Fruit fly (Drosophila melanogaster) whole organism, embryonic: ENCODE measurements around the gene brm.

Experiments used
- Antp ChIP-seq: fragments of 200-800 bp; sonication (Bioruptor generic); optimal IDR thresholded peaks from 3 replicates; lab custom pipeline; 2016; ENCODE audit warnings: missing biosample characterization, missing genetic modification characterization
- CG10462 ChIP-seq: fragments of 200-800 bp; sonication (Bioruptor generic); optimal IDR thresholded peaks from 2 replicates; lab custom pipeline; 2016; ENCODE audit warnings: missing biosample characterization, missing genetic modification characterization
- CG10959 ChIP-seq: fragments of 200-800 bp; sonication (Bioruptor generic); IDR thresholded peaks from 2 replicates; pipeline ENCODE4 v1.3.6; 2022; ENCODE audit warnings: missing biosample characterization, missing genetic modification characterization
- CG11093 ChIP-seq: fragments of 200-800 bp; sonication (Bioruptor generic); IDR thresholded peaks from 3 replicates; pipeline ENCODE4 v1.3.6; 2022; ENCODE audit warnings: missing biosample characterization, missing genetic modification characterization
- CG11695 ChIP-seq: fragments of 200-800 bp; sonication (Bioruptor generic); IDR thresholded peaks from 3 replicates; pipeline ENCODE4 v1.3.6; 2022; ENCODE audit warnings: missing biosample characterization, missing genetic modification characterization
- CG13624 ChIP-seq: fragments of 200-800 bp; sonication (Bioruptor generic); optimal IDR thresholded peaks from 2 replicates; lab custom pipeline; 2016; ENCODE audit warnings: missing biosample characterization, missing genetic modification characterization
- CG14441 ChIP-seq: fragments of 200-800 bp; sonication (Bioruptor generic); IDR thresholded peaks from 2 replicates; pipeline ENCODE4 v1.3.6; 2022; ENCODE audit warnings: missing biosample characterization, missing genetic modification characterization
- CG15011 ChIP-seq: fragments of 200-800 bp; sonication (Bioruptor generic); optimal IDR thresholded peaks from 3 replicates; lab custom pipeline; 2018; ENCODE audit warnings: missing biosample characterization, mild to moderate bottlenecking, missing genetic modification characterization
- CG16815 ChIP-seq: fragments of 200-800 bp; sonication (Bioruptor generic); optimal IDR thresholded peaks from 3 replicates; lab custom pipeline; 2017; ENCODE audit warnings: missing biosample characterization, mild to moderate bottlenecking, missing genetic modification characterization
- CG32532 ChIP-seq: fragments of 200-800 bp; sonication (Bioruptor generic); IDR thresholded peaks from 2 replicates; pipeline ENCODE4 v1.3.6; 2022; ENCODE audit warnings: missing biosample characterization, missing genetic modification characterization
- CG4424 ChIP-seq: fragments of 200-800 bp; sonication (Bioruptor generic); optimal IDR thresholded peaks from 3 replicates; lab custom pipeline; 2016; ENCODE audit warnings: missing biosample characterization, missing genetic modification characterization
- CG6272 ChIP-seq: fragments of 200-800 bp; sonication (Bioruptor generic); IDR thresholded peaks from 2 replicates; pipeline ENCODE4 v1.3.6; 2022; ENCODE audit warnings: missing biosample characterization, missing genetic modification characterization
- CG7839 ChIP-seq: fragments of 200-800 bp; sonication (Bioruptor generic); optimal IDR thresholded peaks from 3 replicates; lab custom pipeline; 2018; ENCODE audit warnings: missing biosample characterization, mild to moderate bottlenecking, missing genetic modification characterization, moderate library complexity
- CG7928 ChIP-seq: fragments of 200-800 bp; sonication (Bioruptor generic); optimal IDR thresholded peaks from 2 replicates; lab custom pipeline; 2017; ENCODE audit warnings: missing biosample characterization, mild to moderate bottlenecking, missing genetic modification characterization
- CG8089 ChIP-seq: fragments of 200-800 bp; sonication (Bioruptor generic); optimal IDR thresholded peaks from 3 replicates; lab custom pipeline; 2016; ENCODE audit warnings: missing biosample characterization, missing genetic modification characterization
- CG8944 ChIP-seq: fragments of 200-800 bp; sonication (Bioruptor generic); optimal IDR thresholded peaks from 3 replicates; lab custom pipeline; 2016; ENCODE audit warnings: missing biosample characterization, missing genetic modification characterization
- CG9437 ChIP-seq: fragments of 200-800 bp; sonication (Bioruptor generic); optimal IDR thresholded peaks from 2 replicates; lab custom pipeline; 2018; ENCODE audit warnings: missing biosample characterization, mild to moderate bottlenecking, missing genetic modification characterization
- CkIIα-i1 ChIP-seq: fragments of 200-800 bp; sonication (Bioruptor generic); IDR thresholded peaks from 2 replicates; pipeline ENCODE4 v1.3.6; 2022; ENCODE audit warnings: missing biosample characterization, missing genetic modification characterization
- CoRest ChIP-seq: fragments of 200-800 bp; sonication (Bioruptor generic); optimal IDR thresholded peaks from 3 replicates; lab custom pipeline; 2018; ENCODE audit warnings: missing biosample characterization, mild to moderate bottlenecking, missing genetic modification characterization, moderate library complexity
- Doc2 ChIP-seq: fragments of 200-800 bp; sonication (Bioruptor generic); IDR thresholded peaks from 2 replicates; pipeline ENCODE4 v1.3.6; 2022; ENCODE audit warnings: missing biosample characterization, missing genetic modification characterization
- E2f1 ChIP-seq: fragments of 200-800 bp; sonication (Bioruptor generic); IDR thresholded peaks from 2 replicates; pipeline ENCODE4 v1.3.6; 2022; ENCODE audit warnings: missing biosample characterization, missing genetic modification characterization
- GATAe ChIP-seq: fragments of 200-800 bp; sonication (Bioruptor generic); conservative IDR thresholded peaks from 2 replicates; pipeline ENCODE4 v1.3.6; 2022; ENCODE audit warnings: missing biosample characterization, missing genetic modification characterization
- Gug ChIP-seq: fragments of 200-800 bp; sonication (Bioruptor generic); IDR thresholded peaks from 4 replicates; pipeline ENCODE4 v1.3.6; 2022; ENCODE audit warnings: missing biosample characterization, missing genetic modification characterization
- HLH4C ChIP-seq: fragments of 200-800 bp; sonication (Bioruptor generic); IDR thresholded peaks from 3 replicates; pipeline ENCODE4 v1.3.6; 2022; ENCODE audit warnings: missing biosample characterization, missing genetic modification characterization; ENCODE audit not compliant: partially characterized antibody
- HLHmδ ChIP-seq: fragments of 200-800 bp; sonication (Bioruptor generic); optimal IDR thresholded peaks from 2 replicates; lab custom pipeline; 2018; ENCODE audit warnings: missing biosample characterization, mild to moderate bottlenecking, missing genetic modification characterization, moderate library complexity
- Hr78 ChIP-seq, 2 experiments: fragments of 200-800 bp in 1 of 2; fragments of >200 bp in 1 of 2; sonication (Bioruptor generic) in 1 of 2; optimal IDR thresholded peaks; 2 replicates each; lab custom pipeline; 2017 to 2019; ENCODE audit warnings: missing biosample characterization in 2 of 2, missing genetic modification characterization in 2 of 2, mild to moderate bottlenecking in 1 of 2, moderate library complexity in 1 of 2
- MESR4 ChIP-seq: fragments of 200-800 bp; sonication (Bioruptor generic); optimal IDR thresholded peaks from 2 replicates; lab custom pipeline; 2018; ENCODE audit warnings: missing biosample characterization, mild to moderate bottlenecking, missing genetic modification characterization, moderate library complexity
- NFAT ChIP-seq: fragments of 200-800 bp; sonication (Bioruptor generic); IDR thresholded peaks from 2 replicates; pipeline ENCODE4 v1.3.6; 2022; ENCODE audit warnings: missing biosample characterization, missing genetic modification characterization
- Nf-YA ChIP-seq: fragments of 200-800 bp; sonication (Bioruptor generic); IDR thresholded peaks from 2 replicates; pipeline ENCODE4 v1.3.6; 2022; ENCODE audit warnings: missing biosample characterization, missing genetic modification characterization
- PHDP ChIP-seq: fragments of 200-800 bp; sonication (Bioruptor generic); optimal IDR thresholded peaks from 3 replicates; lab custom pipeline; 2018; ENCODE audit warnings: missing biosample characterization, mild to moderate bottlenecking, missing genetic modification characterization, moderate library complexity
- Rx ChIP-seq: fragments of 200-800 bp; sonication (Bioruptor generic); IDR thresholded peaks from 2 replicates; pipeline ENCODE4 v1.3.6; 2022; ENCODE audit warnings: missing biosample characterization, missing genetic modification characterization
- Tbp ChIP-seq: fragments of >200 bp; optimal IDR thresholded peaks from 2 replicates; lab custom pipeline; 2018; ENCODE audit warnings: missing biosample characterization, missing genetic modification characterization
- ab ChIP-seq: fragments of 200-800 bp; sonication (Bioruptor generic); optimal IDR thresholded peaks from 2 replicates; lab custom pipeline; 2016; ENCODE audit warnings: missing biosample characterization, missing genetic modification characterization
- ash1 ChIP-seq: fragments of 200-800 bp; sonication (Bioruptor generic); optimal IDR thresholded peaks from 2 replicates; lab custom pipeline; 2018; ENCODE audit warnings: missing biosample characterization, mild to moderate bottlenecking, missing genetic modification characterization
- bsh ChIP-seq, 2 experiments: fragments of 200-800 bp; sonication (Bioruptor generic); optimal IDR thresholded peaks; 2 replicates each; lab custom pipeline; 2017 to 2018; ENCODE audit warnings: mild to moderate bottlenecking in 2 of 2, missing biosample characterization in 2 of 2, missing genetic modification characterization in 2 of 2, moderate library complexity in 1 of 2
- ci ChIP-seq: fragments of 200-800 bp; sonication (Bioruptor generic); IDR thresholded peaks from 3 replicates; pipeline ENCODE4 v1.3.6; 2022; ENCODE audit warnings: missing biosample characterization, missing genetic modification characterization
- danr ChIP-seq: fragments of 200-800 bp; sonication (Bioruptor generic); IDR thresholded peaks from 2 replicates; pipeline ENCODE4 v1.3.6; 2022; ENCODE audit warnings: missing biosample characterization, missing genetic modification characterization
- disco-r ChIP-seq: fragments of 200-800 bp; sonication (Bioruptor generic); optimal IDR thresholded peaks from 2 replicates; lab custom pipeline; 2016; ENCODE audit warnings: missing biosample characterization, missing genetic modification characterization
- dmrt99B ChIP-seq: fragments of 200-800 bp; sonication (Bioruptor generic); optimal IDR thresholded peaks from 2 replicates; lab custom pipeline; 2018; ENCODE audit warnings: missing biosample characterization, mild to moderate bottlenecking, missing genetic modification characterization, moderate library complexity
- emc ChIP-seq: fragments of 200-800 bp; sonication (Bioruptor generic); optimal IDR thresholded peaks from 2 replicates; lab custom pipeline; 2016; ENCODE audit warnings: missing biosample characterization, missing genetic modification characterization
- grn ChIP-seq: fragments of 200-800 bp; sonication (Bioruptor generic); optimal IDR thresholded peaks from 3 replicates; lab custom pipeline; 2017; ENCODE audit warnings: missing biosample characterization, missing genetic modification characterization
- gro ChIP-seq: fragments of 200-800 bp; sonication (Bioruptor generic); optimal IDR thresholded peaks from 2 replicates; lab custom pipeline; 2016; ENCODE audit warnings: missing biosample characterization, missing genetic modification characterization
- gt ChIP-seq: fragments of 200-800 bp; sonication (Bioruptor generic); IDR thresholded peaks from 2 replicates; pipeline ENCODE4 v1.3.6; 2022; ENCODE audit warnings: missing biosample characterization, missing genetic modification characterization
- hth ChIP-seq: fragments of >200 bp; optimal IDR thresholded peaks from 2 replicates; lab custom pipeline; 2017; ENCODE audit warnings: inconsistent platforms
- ind ChIP-seq: fragments of 200-800 bp; sonication (Bioruptor generic); optimal IDR thresholded peaks from 3 replicates; lab custom pipeline; 2016; ENCODE audit warnings: missing biosample characterization, missing genetic modification characterization
- lab ChIP-seq: fragments of 200-800 bp; sonication (Bioruptor generic); optimal IDR thresholded peaks from 3 replicates; lab custom pipeline; 2017; ENCODE audit warnings: missing biosample characterization, missing genetic modification characterization, mild to moderate bottlenecking, moderate library complexity, missing genetic modification reagents
- lmd ChIP-seq: fragments of 200-800 bp; sonication (Bioruptor generic); IDR thresholded peaks from 2 replicates; pipeline ENCODE4 v1.3.6; 2022; ENCODE audit warnings: missing biosample characterization, missing genetic modification characterization
- pb ChIP-seq: fragments of 200-800 bp; sonication (Bioruptor generic); optimal IDR thresholded peaks from 3 replicates; lab custom pipeline; 2016; ENCODE audit warnings: missing biosample characterization, missing genetic modification characterization
- pho ChIP-seq: fragments of 200-800 bp; sonication (Bioruptor generic); optimal IDR thresholded peaks from 2 replicates; lab custom pipeline; 2016; ENCODE audit warnings: missing biosample characterization, missing genetic modification characterization
- salm ChIP-seq: fragments of 200-800 bp; sonication (Bioruptor generic); optimal IDR thresholded peaks from 2 replicates; lab custom pipeline; 2018; ENCODE audit warnings: missing biosample characterization, mild to moderate bottlenecking, missing genetic modification characterization
- schlank ChIP-seq: fragments of 200-800 bp; sonication (Bioruptor generic); optimal IDR thresholded peaks from 2 replicates; lab custom pipeline; 2018; ENCODE audit warnings: missing biosample characterization, mild to moderate bottlenecking, missing genetic modification characterization
- tio ChIP-seq: fragments of 200-800 bp; sonication (Bioruptor generic); optimal IDR thresholded peaks from 2 replicates; lab custom pipeline; 2017; ENCODE audit warnings: missing biosample characterization, missing genetic modification characterization, inconsistent platforms
- trem ChIP-seq: fragments of 200-800 bp; optimal IDR thresholded peaks from 3 replicates; lab custom pipeline; 2019; ENCODE audit warnings: missing biosample characterization, mild to moderate bottlenecking, missing genetic modification characterization, moderate library complexity

The brm gene

DNA sequence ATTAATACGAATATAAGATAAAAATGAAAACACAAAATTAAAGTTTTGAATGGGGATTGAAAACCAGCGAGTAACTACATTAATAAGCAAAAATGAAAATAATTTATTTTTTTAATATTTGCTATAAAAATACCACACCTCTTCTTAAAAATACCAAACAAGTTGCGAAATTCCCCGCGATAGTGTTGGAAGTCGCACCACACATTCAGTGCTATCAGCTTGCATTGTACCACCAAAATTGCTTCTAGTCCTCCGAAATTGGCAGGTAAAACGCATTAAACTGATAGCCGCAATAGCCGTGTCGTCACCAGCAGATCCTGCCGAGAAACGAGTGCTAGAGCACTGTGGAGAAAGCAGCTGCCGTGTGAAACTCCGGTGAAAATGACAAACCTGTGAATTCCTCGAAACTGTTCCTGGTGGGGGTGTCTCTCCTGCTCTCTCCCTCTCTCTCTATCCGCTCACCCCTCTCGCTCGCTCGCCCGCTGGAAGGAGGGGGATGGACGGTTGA, 5.4 kb upstream of the brm start, which contains the start of gene Hip14 (continued):
- peak; percentile 64 for TF ChIP-seq trem (tag; lab: Kevin White, UChicago)
- TF ChIP-seq CG16815 = no peak
- TF ChIP-seq Hr78 (GFP tag; optimal IDR thresholded peaks at IDR 0.05; lab: Kevin White, UChicago) = no peak
- no peak for TF ChIP-seq CG7928
- TF ChIP-seq CG9437 (GFP tag; lab: Kevin White, UChicago) = no peak
- no peak for TF ChIP-seq HLHmδ (GFP tag; lab: Kevin White, UChicago)
- TF ChIP-seq ash1 = no peak
- 0 out of 2 replicates have a peak, but pooled peaks have one; percentile 4 for TF ChIP-seq CG6272 (GFP tag; lab: Robert Waterston, UW)
- TF ChIP-seq grn (GFP tag; lab: Kevin White, UChicago) = no peak
- TF ChIP-seq CG13624 (GFP tag; lab: Kevin White, UChicago) = no peak
- no peak for TF ChIP-seq HLH4C
- TF ChIP-seq PHDP (tag; lab: Kevin White, UChicago) = no peak
- no peak for TF ChIP-seq Rx (GFP tag; lab: Robert Waterston, UW)
- no peak for TF ChIP-seq pho (GFP tag; lab: Kevin White, UChicago)
- TF ChIP-seq Gug (GFP tag; lab: Robert Waterston, UW) = no peak
- TF ChIP-seq CG11695 = no peak
- TF ChIP-seq CG4424 (GFP tag; lab: Kevin White, UChicago) = no peak
- TF ChIP-seq salm (tag; lab: Kevin White, UChicago) = no peak
- no peak for TF ChIP-seq Tbp
- TF ChIP-seq CG7839 (tag; lab: Kevin White, UChicago) = no peak
- TF ChIP-seq gro (GFP tag; lab: Kevin White, UChicago) = no peak
- no peak for TF ChIP-seq pb (GFP tag; lab: Kevin White, UChicago)
- TF ChIP-seq danr (GFP tag; lab: Robert Waterston, UW) = no peak
- no peak for TF ChIP-seq disco-r (GFP tag; lab: Kevin White, UChicago)
- no peak for TF ChIP-seq NFAT (GFP tag; lab: Robert Waterston, UW)
- TF ChIP-seq GATAe (GFP tag; lab: Robert Waterston, UW) = no peak; the same call in 1 of the 2 replicates
- no peak for TF ChIP-seq tio (GFP tag; lab: Kevin White, UChicago)
- peak; percentile 62; the same call in 2 of the 3 replicates for TF ChIP-seq ci (GFP tag; lab: Robert Waterston, UW)
- TF ChIP-seq CkIIα-i1 (GFP tag; lab: Robert Waterston, UW) = no peak
- no peak for TF ChIP-seq CG32532 (GFP tag; lab: Robert Waterston, UW)
- TF ChIP-seq CoRest = no peak
- no peak for TF ChIP-seq dmrt99B (tag; lab: Kevin White, UChicago)
- TF ChIP-seq bsh (GFP tag; optimal IDR thresholded peaks at IDR 0.05; lab: Kevin White, UChicago) = no peak
- no peak for TF ChIP-seq CG8089 (GFP tag; lab: Kevin White, UChicago)
- TF ChIP-seq Nf-YA (GFP tag; lab: Robert Waterston, UW) = no peak
- TF ChIP-seq emc = no peak
- no peak for TF ChIP-seq CG10462
- no peak for TF ChIP-seq CG8944 (GFP tag; lab: Kevin White, UChicago)
- no peak for TF ChIP-seq hth (lab: Kevin White, UChicago)
- TF ChIP-seq schlank (tag; lab: Kevin White, UChicago) = no peak
- TF ChIP-seq lmd (GFP tag; lab: Robert Waterston, UW) = no peak
- no peak for TF ChIP-seq ind (GFP tag; lab: Kevin White, UChicago)
- TF ChIP-seq Antp (GFP tag; lab: Kevin White, UChicago) = no peak
- no peak for TF ChIP-seq CG11093 (GFP tag; lab: Robert Waterston, UW)
- no peak for TF ChIP-seq Doc2
- TF ChIP-seq gt (GFP tag; lab: Robert Waterston, UW) = no peak
- no peak for TF ChIP-seq lab (GFP tag; lab: Kevin White, UChicago)
- no peak for TF ChIP-seq CG15011 (GFP tag; lab: Kevin White, UChicago)
- no peak for TF ChIP-seq ab
- TF ChIP-seq CG14441 (GFP tag; lab: Robert Waterston, UW) = no peak
- no peak for TF ChIP-seq E2f1 (GFP tag; lab: Robert Waterston, UW)
- peak; percentile 98 for TF ChIP-seq MESR4 (GFP tag; lab: Kevin White, UChicago)
- no peak for TF ChIP-seq CG10959 (GFP tag; lab: Robert Waterston, UW)
